Worm (Caenorhabditis elegans) whole organism, L4 larva: ENCODE data around the gene gpcp-2.

Source experiments
- F49E8.2 ChIP-seq: sonication (generic microtip); optimal IDR thresholded peaks from 2 replicates; lab custom pipeline; 2016; ENCODE audit warnings: missing compliant biosample characterization, mild to moderate bottlenecking, missing genetic modification characterization, borderline replicate concordance
- aly-2 ChIP-seq: sonication (generic microtip); optimal IDR thresholded peaks from 2 replicates; lab custom pipeline; 2018; ENCODE audit warnings: missing biosample characterization, missing genetic modification characterization
- nhr-6 ChIP-seq: fragments of 150-350 bp; optimal IDR thresholded peaks from 2 replicates; lab custom pipeline; 2014; ENCODE audit warnings: missing biosample characterization, missing genetic modification characterization
- pqm-1 ChIP-seq: sonication (generic microtip); optimal IDR thresholded peaks from 2 replicates; lab custom pipeline; 2017; ENCODE audit warnings: missing biosample characterization, missing genetic modification characterization
- snpc-4 ChIP-seq: fragments of 150-350 bp; optimal IDR thresholded peaks from 2 replicates; lab custom pipeline; 2014; ENCODE audit warnings: missing biosample characterization, missing genetic modification characterization

DNA sequence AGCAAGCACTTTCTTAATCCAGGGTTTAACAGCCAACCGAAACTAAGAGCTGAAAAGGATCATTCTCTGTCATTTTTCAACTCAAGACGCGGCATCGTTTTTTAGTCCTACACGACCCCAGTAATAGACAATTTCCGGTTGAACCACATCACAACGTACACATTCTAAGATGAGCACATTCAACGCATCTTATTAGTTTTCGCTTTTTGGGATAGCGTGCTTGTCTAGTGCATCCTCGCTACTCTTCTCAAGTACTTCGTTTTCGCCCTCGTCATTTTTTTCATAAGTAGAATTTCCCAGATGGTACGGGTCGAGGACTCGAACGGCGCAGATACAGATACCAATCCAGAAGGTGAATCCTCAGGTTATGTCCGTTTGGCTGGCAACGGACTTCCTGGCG, 30.9 kb downstream of the gpcp-2 start, which contains the start of gene T05H10.1:
- TF ChIP-seq pqm-1 (no peak), snpc-4 (tag; lab: Kevin White, UChicago) (no peak), nhr-6 (no peak), F49E8.2 (tag; lab: Kevin White, UChicago) (no peak), aly-2 (tag; lab: Kevin White, UChicago) (no peak)
